Worm (Caenorhabditis elegans) whole organism, young adult: ENCODE measurements around the gene npr-17.
"Not testable (repeated sequence)": the region's sequence is repeated elsewhere in the genome, so short reads cannot be mapped to it uniquely, and the experiment has no call there.

ENCODE experiments used
- F57C9.4 ChIP-seq: sonication (generic microtip); optimal IDR thresholded peaks from 2 replicates; lab custom pipeline; 2017; ENCODE audit warnings: mild to moderate bottlenecking, missing genetic modification characterization, missing compliant biosample characterization
- Y79H2A.3 ChIP-seq: fragments of 200-800 bp; sonication (Bioruptor generic); conservative IDR thresholded peaks from 2 replicates; pipeline ENCODE4 v1.3.6; 2022; ENCODE audit warnings: missing genetic modification reagents, missing genetic modification characterization, missing compliant biosample characterization
- aptf-3 ChIP-seq: fragments of 200-800 bp; sonication (Bioruptor generic); IDR thresholded peaks from 2 replicates; pipeline ENCODE4 v1.3.6; 2022; ENCODE audit warnings: missing genetic modification characterization, missing compliant biosample characterization
- efl-1 ChIP-seq: fragments of 150-350 bp; optimal IDR thresholded peaks from 2 replicates; lab custom pipeline; 2014; ENCODE audit warnings: missing biosample characterization, missing genetic modification reagents, missing genetic modification characterization
- him-1 ChIP-seq: sonication (generic microtip); optimal IDR thresholded peaks from 2 replicates; lab custom pipeline; 2016; ENCODE audit warnings: missing genotype, missing genetic modification reagents, missing genetic modification characterization, missing compliant biosample characterization
- sea-2 ChIP-seq: fragments of 200-800 bp; sonication (Bioruptor generic); IDR thresholded peaks from 2 replicates; pipeline ENCODE4 v1.3.6; 2022; ENCODE audit warnings: missing genetic modification characterization, missing compliant biosample characterization

DNA sequence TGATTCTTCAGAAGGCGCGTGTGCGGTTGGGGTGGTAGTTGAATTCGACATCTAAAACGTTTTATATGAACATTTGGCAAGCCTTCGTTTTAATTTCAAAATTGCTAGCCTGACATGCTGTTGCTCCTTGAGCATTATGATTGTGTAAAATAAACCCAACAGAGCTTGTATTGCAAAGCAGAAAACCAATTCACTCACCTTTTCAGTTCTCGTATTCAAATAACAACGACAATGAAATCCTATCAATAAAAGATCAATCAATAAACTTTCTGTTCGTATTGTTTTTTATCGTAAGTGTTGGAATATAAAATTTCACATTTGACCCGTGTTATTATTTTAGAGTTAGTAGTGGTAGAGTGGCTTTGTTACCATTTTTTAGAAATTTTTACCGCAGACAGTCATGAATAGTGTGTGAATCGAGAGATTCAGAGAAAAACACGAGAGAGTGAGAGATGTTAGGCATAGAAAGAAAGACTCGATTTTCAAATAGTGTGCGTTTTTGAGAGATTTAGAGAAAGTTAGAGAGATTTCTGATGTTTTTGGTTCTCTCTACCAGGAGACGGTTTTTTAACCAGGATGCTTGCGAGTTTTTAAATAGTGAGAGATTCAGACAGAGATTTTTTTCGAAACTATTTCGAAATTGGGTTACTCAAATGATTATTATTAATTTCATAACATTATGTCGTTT is 37.2 kb downstream of the npr-17 start, which contains the start of gene F54H12.10:
- TF ChIP-seq F57C9.4 (tag; lab: Kevin White, UChicago); him-1 (tag; lab: Kevin White, UChicago); Y79H2A.3; aptf-3 (GFP tag; lab: Robert Waterston, UW); sea-2 (GFP tag; lab: Robert Waterston, UW); efl-1: not testable (repeated sequence)
